Fruit fly (Drosophila melanogaster) whole organism: Measurements from ENCODE around the gene CG3526.

ENCODE experiments used
- CG8478 ChIP-seq: fragments of >200 bp; optimal IDR thresholded peaks from 2 replicates; lab custom pipeline; 2018; ENCODE audit warnings: inconsistent platforms
- Dll ChIP-seq: fragments of >200 bp; optimal IDR thresholded peaks from 2 replicates; lab custom pipeline; 2017
- EcR ChIP-seq, 2 experiments: fragments of >200 bp; optimal IDR thresholded peaks; 2 replicates each; lab custom pipeline; 2017; ENCODE audit warnings: missing biosample characterization in 2 of 2, missing genetic modification characterization in 2 of 2, missing genetic modification reagents in 2 of 2
- pan ChIP-seq: fragments of >200 bp; optimal IDR thresholded peaks from 2 replicates; lab custom pipeline; 2017
- psq ChIP-seq: fragments of >200 bp; optimal IDR thresholded peaks from 2 replicates; lab custom pipeline; 2017
- usp ChIP-seq: fragments of >200 bp; optimal IDR thresholded peaks from 2 replicates; lab custom pipeline; 2017; ENCODE audit warnings: missing biosample characterization, missing genetic modification characterization, mixed read lengths

The CG3526 gene

dm6 chrX:2943086-2943485 is 52.5 kb downstream of the CG3526 start, which contains the start of gene CG14422:
TSS of gene CG14422 (plus strand) at chrX:2943386.
- no peak for TF ChIP-seq Dll
- TF ChIP-seq psq = no peak
- no peak for TF ChIP-seq EcR (GFP tag; optimal IDR thresholded peaks at IDR 0.05; lab: Kevin White, UChicago)
- no peak for TF ChIP-seq usp (GFP tag; lab: Kevin White, UChicago)
- no peak for TF ChIP-seq pan (lab: Kevin White, UChicago)
- TF ChIP-seq CG8478 (lab: Kevin White, UChicago) = no peak
